Fruit fly (Drosophila melanogaster): ENCODE data around the gene CG42526.
A peak's percentile ranks its signal among the peaks of the same experiment; 100 is the strongest.

The CG42526 gene

dm6 chr3L:9451522-9452118, 16.4 kb upstream of the CG42526 start, which contains the start of the genes CG3448 and ghi (continued):
- peak; percentile 45 for TF ChIP-seq CG12104 (GFP tag; optimal IDR thresholded peaks at IDR 0.05)
- peak; percentile 58 for TF ChIP-seq CG4820 (GFP tag; optimal IDR thresholded peaks at IDR 0.05)
- peak; percentile 18 for TF ChIP-seq CG13775 (GFP tag; optimal IDR thresholded peaks at IDR 0.05)
- no peak for TF ChIP-seq trh (GFP tag; optimal IDR thresholded peaks at IDR 0.05)
- TF ChIP-seq cg (GFP tag; optimal IDR thresholded peaks at IDR 0.05), result no peak
- no peak for TF ChIP-seq HLH3B (GFP tag; IDR thresholded peaks at IDR 0.05)
- TF ChIP-seq insv (GFP tag; optimal IDR thresholded peaks at IDR 0.05), result peak in 1 of 2 experiments; percentile 28
- peak; percentile 3 for TF ChIP-seq CG8290 (GFP tag; optimal IDR thresholded peaks at IDR 0.05)
- peak in 1 of 2 experiments; percentile 65 for TF ChIP-seq CG8290 (tag; optimal IDR thresholded peaks at IDR 0.05)
- TF ChIP-seq CG13424 (tag; optimal IDR thresholded peaks at IDR 0.05), result peak; percentile 61
- TF ChIP-seq jing (GFP tag; optimal IDR thresholded peaks at IDR 0.05), result no peak
- no peak for TF ChIP-seq Hmx (GFP tag; optimal IDR thresholded peaks at IDR 0.05)
- peak; percentile 65 for TF ChIP-seq Blimp-1 (GFP tag; optimal IDR thresholded peaks at IDR 0.05)
- TF ChIP-seq CG2678 (tag; optimal IDR thresholded peaks at IDR 0.05), result peak; percentile 81
- TF ChIP-seq CG10267 (tag; optimal IDR thresholded peaks at IDR 0.05), result peak; percentile 98
- TF ChIP-seq CG1529 (GFP tag; optimal IDR thresholded peaks at IDR 0.05), result no peak
- TF ChIP-seq org-1 (GFP tag; optimal IDR thresholded peaks at IDR 0.05), result no peak
- TF ChIP-seq CG12769 (tag; optimal IDR thresholded peaks at IDR 0.05), result peak; percentile 8
- no peak for TF ChIP-seq ro (GFP tag; IDR thresholded peaks at IDR 0.05)
- TF ChIP-seq sima (GFP tag; optimal IDR thresholded peaks at IDR 0.05), result no peak
- TF ChIP-seq CG33213 (GFP tag; optimal IDR thresholded peaks at IDR 0.05), result peak; percentile 6
- TF ChIP-seq zfh1 (GFP tag; IDR thresholded peaks at IDR 0.05), result peak; percentile 67
- TF ChIP-seq Max (GFP tag; optimal IDR thresholded peaks at IDR 0.05), result peak; percentile 68
- no peak for TF ChIP-seq GATAe (GFP tag; conservative IDR thresholded peaks at IDR 0.05)
- TF ChIP-seq sna (GFP tag; IDR thresholded peaks at IDR 0.05; ENCODE audit: partially characterized antibody), result peak; percentile 90
- no peak for TF ChIP-seq CG8765 (GFP tag; IDR thresholded peaks at IDR 0.05)
- no peak for TF ChIP-seq CG1647 (GFP tag; optimal IDR thresholded peaks at IDR 0.05)
- no peak for TF ChIP-seq CG1024 (GFP tag; IDR thresholded peaks at IDR 0.05)
- TF ChIP-seq CG10431 (GFP tag; optimal IDR thresholded peaks at IDR 0.05), result no peak
- TF ChIP-seq dm (GFP tag; optimal IDR thresholded peaks at IDR 0.05), result peak; percentile 15
- TF ChIP-seq HHEX (GFP tag; optimal IDR thresholded peaks at IDR 0.05), result peak; percentile 64
- TF ChIP-seq tap (tag; optimal IDR thresholded peaks at IDR 0.05), result peak; percentile 45
- TF ChIP-seq CG11456 (GFP tag; IDR thresholded peaks at IDR 0.05), result peak; percentile 58; the same call in 1 of the 3 replicates
- TF ChIP-seq Spps (tag; optimal IDR thresholded peaks at IDR 0.05), result peak; percentile 54
- TF ChIP-seq tin (GFP tag; optimal IDR thresholded peaks at IDR 0.05), result peak; percentile 75
- peak; percentile 77 for TF ChIP-seq Fer2 (tag; optimal IDR thresholded peaks at IDR 0.05)
- peak; percentile 73 for TF ChIP-seq lmd (GFP tag; IDR thresholded peaks at IDR 0.05)
- TF ChIP-seq klu (GFP tag; IDR thresholded peaks at IDR 0.05), result no peak
- no peak for TF ChIP-seq cas (GFP tag; IDR thresholded peaks at IDR 0.05)
- TF ChIP-seq z (GFP tag; IDR thresholded peaks at IDR 0.05), result no peak
- no peak for TF ChIP-seq CG8944 (GFP tag; optimal IDR thresholded peaks at IDR 0.05)
- TF ChIP-seq CG3995 (GFP tag; optimal IDR thresholded peaks at IDR 0.05), result peak; percentile 37
- TF ChIP-seq CG34224 (GFP tag; IDR thresholded peaks at IDR 0.05; ENCODE audit: partially characterized antibody), result peak; percentile 74
- TF ChIP-seq Vsx1 (GFP tag; optimal IDR thresholded peaks at IDR 0.05), result peak; percentile 87
- no peak for TF ChIP-seq eve (GFP tag; optimal IDR thresholded peaks at IDR 0.05)
- no peak for TF ChIP-seq Sry-β (GFP tag; optimal IDR thresholded peaks at IDR 0.05)
- TF ChIP-seq CG5245 (GFP tag; optimal IDR thresholded peaks at IDR 0.05), result peak; percentile 36
- TF ChIP-seq so (GFP tag; IDR thresholded peaks at IDR 0.05), result no peak
- TF ChIP-seq HLH4C (GFP tag; IDR thresholded peaks at IDR 0.05; ENCODE audit: partially characterized antibody), result peak; percentile 84
- TF ChIP-seq shn (GFP tag; optimal IDR thresholded peaks at IDR 0.05), result no peak
- TF ChIP-seq HmgZ (tag; optimal IDR thresholded peaks at IDR 0.05), result peak; percentile 74
